Worm (Caenorhabditis elegans) whole organism, L4/young adult: Measurements from ENCODE around the gene F20B10.3.

Experiments used
- W03F9.2 ChIP-seq: fragments of 150-350 bp; optimal IDR thresholded peaks from 2 replicates; lab custom pipeline; 2014; ENCODE audit warnings: missing biosample characterization, missing genetic modification characterization
- dao-5 ChIP-seq: sonication (generic microtip); optimal IDR thresholded peaks from 2 replicates; lab custom pipeline; 2016; ENCODE audit warnings: missing genotype, missing genetic modification characterization, moderate library complexity, missing compliant biosample characterization
- him-1 ChIP-seq: sonication (generic microtip); optimal IDR thresholded peaks from 2 replicates; lab custom pipeline; 2016; ENCODE audit warnings: missing genotype, missing genetic modification reagents, missing genetic modification characterization, missing compliant biosample characterization

ce11 chrIV:12215762-12216295 lies 47.8 kb downstream of the F20B10.3 start, which contains the start of gene phy-2:
- no peak for TF ChIP-seq him-1 (tag; lab: Kevin White, UChicago)
- no peak for TF ChIP-seq W03F9.2
- no peak for TF ChIP-seq dao-5 (tag; lab: Kevin White, UChicago)
